Worm (Caenorhabditis elegans) whole organism, young adult: ENCODE measurements around the gene mcm-2.

Experiments used
- F10E7.11 ChIP-seq: sonication (generic microtip); optimal IDR thresholded peaks from 2 replicates; lab custom pipeline; 2017; ENCODE audit warnings: mild to moderate bottlenecking, missing genetic modification characterization, moderate library complexity, missing compliant biosample characterization
- ama-1 ChIP-seq, 3 experiments: fragments of 150-350 bp in 1 of 3; sonication (generic microtip) in 2 of 3; optimal IDR thresholded peaks; 2 replicates each; lab custom pipeline; 2014 to 2018; ENCODE audit warnings: missing biosample characterization in 2 of 3, missing genetic modification characterization in 2 of 3, missing genetic modification reagents in 2 of 3
- cebp-1 ChIP-seq, 2 experiments: fragments of 200-800 bp in 1 of 2; sonication (Bioruptor generic) in 1 of 2; sonication (generic microtip) in 1 of 2; IDR thresholded peaks in 1 of 2; optimal IDR thresholded peaks in 1 of 2; 2 replicates each; pipeline versions ENCODE4 v1.3.6 to Lab custom; 2017 to 2022; ENCODE audit warnings: missing compliant biosample characterization in 2 of 2, missing genetic modification characterization in 2 of 2, mild to moderate bottlenecking in 1 of 2, missing genetic modification reagents in 1 of 2, moderate library complexity in 1 of 2
- die-1 ChIP-seq: sonication (generic microtip); optimal IDR thresholded peaks from 2 replicates; lab custom pipeline; 2016; ENCODE audit warnings: missing genotype, mild to moderate bottlenecking, missing genetic modification characterization, missing compliant biosample characterization
- dpl-1 ChIP-seq: fragments of 150-350 bp; optimal IDR thresholded peaks from 2 replicates; lab custom pipeline; 2014; ENCODE audit warnings: missing biosample characterization, missing genetic modification reagents, missing genetic modification characterization
- egl-18 ChIP-seq: fragments of 200-800 bp; sonication (Bioruptor generic); IDR thresholded peaks from 2 replicates; pipeline ENCODE4 v1.3.6; 2022; ENCODE audit warnings: missing genetic modification reagents, missing genetic modification characterization, missing compliant biosample characterization
- hlh-26 ChIP-seq: fragments of 200-800 bp; sonication (Bioruptor generic); conservative IDR thresholded peaks from 2 replicates; pipeline ENCODE4 v1.3.6; 2022; ENCODE audit warnings: missing genetic modification reagents, missing genetic modification characterization, missing compliant biosample characterization
- madf-3 ChIP-seq: fragments of 200-800 bp; sonication (Bioruptor generic); IDR thresholded peaks from 2 replicates; pipeline ENCODE4 v1.3.6; 2022; ENCODE audit warnings: missing genetic modification reagents, missing genetic modification characterization, missing compliant biosample characterization
- madf-8 ChIP-seq: fragments of 200-800 bp; sonication (Bioruptor generic); conservative IDR thresholded peaks from 2 replicates; pipeline ENCODE4 v1.3.6; 2022; ENCODE audit warnings: missing genetic modification reagents, missing genetic modification characterization, missing compliant biosample characterization
- nfya-1 ChIP-seq: sonication (generic microtip); optimal IDR thresholded peaks from 2 replicates; lab custom pipeline; 2017; ENCODE audit warnings: antibody characterized with exemption, missing compliant biosample characterization, missing genetic modification characterization, borderline replicate concordance; ENCODE audit not compliant: insufficient read depth
- pha-4 ChIP-seq: fragments of 150-350 bp; sonication (generic microtip); optimal IDR thresholded peaks from 2 replicates; lab custom pipeline; 2014; ENCODE audit warnings: missing biosample characterization, missing genetic modification reagents, missing genetic modification characterization
- snpc-4 ChIP-seq, 5 experiments: fragments of 150-350 bp in 1 of 5; sonication (generic microtip) in 4 of 5; optimal IDR thresholded peaks; 2 replicates each; lab custom pipeline; 2014 to 2018; ENCODE audit warnings: missing genetic modification characterization in 5 of 5, missing biosample characterization in 3 of 5, antibody characterized with exemption in 2 of 5, mild to moderate bottlenecking in 2 of 5, missing compliant biosample characterization in 2 of 5, missing genotype in 2 of 5, moderate library complexity in 2 of 5, missing genetic modification reagents in 1 of 5
- unc-130 ChIP-seq: sonication (generic microtip); optimal IDR thresholded peaks from 2 replicates; lab custom pipeline; 2016; ENCODE audit warnings: missing genetic modification reagents, missing genetic modification characterization, missing compliant biosample characterization

DNA sequence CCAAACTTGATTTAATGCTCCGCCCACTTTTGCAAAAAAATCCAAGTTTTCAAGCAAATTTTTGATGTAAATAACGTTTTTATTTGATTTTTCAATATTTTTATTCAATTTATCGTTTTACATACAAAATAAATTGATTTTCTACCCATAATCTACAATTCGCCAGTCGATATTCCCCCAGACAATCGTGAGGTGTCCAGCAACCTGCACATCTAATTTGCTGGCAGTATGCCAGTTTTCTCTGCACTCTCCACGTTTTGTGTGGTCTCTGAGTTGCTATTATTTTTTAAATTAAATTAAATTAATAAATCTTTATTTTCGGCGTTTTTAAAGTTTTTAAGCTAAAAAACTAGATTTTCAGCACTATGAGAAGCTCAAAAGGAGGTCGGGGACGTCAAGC, 26.3 kb downstream of the mcm-2 start:
- TF ChIP-seq egl-18 (GFP tag; lab: Robert Waterston, UW) (no peak), dpl-1 (GFP tag; lab: Kevin White, UChicago) (peak; percentile 27), nfya-1 (tag; lab: Kevin White, UChicago) (no peak), pha-4 (tag; lab: Kevin White, UChicago) (peak; percentile 74), die-1 (tag; lab: Kevin White, UChicago) (no peak), F10E7.11 (no peak), snpc-4 (GFP tag; optimal IDR thresholded peaks at IDR 0.05; lab: Kevin White, UChicago) (peak; percentile 23), snpc-4 (tag; optimal IDR thresholded peaks at IDR 0.05; lab: Kevin White, UChicago) (peak in 3 of 4 experiments; percentile 66 to 79 (median 66)), madf-8 (peak; percentile 80), unc-130 (peak; percentile 44), ama-1 (optimal IDR thresholded peaks at IDR 0.05; lab: Kevin White, UChicago) (no peak), ama-1 (GFP tag; optimal IDR thresholded peaks at IDR 0.05; lab: Kevin White, UChicago) (no peak), madf-3 (peak; percentile 99), hlh-26 (GFP tag; lab: Robert Waterston, UW) (no peak), cebp-1 (GFP tag; IDR thresholded peaks at IDR 0.05; lab: Robert Waterston, UW) (no peak; the same call in none of the 2 replicates), cebp-1 (tag; optimal IDR thresholded peaks at IDR 0.05; lab: Kevin White, UChicago) (peak; percentile 58)
